Worm (Caenorhabditis elegans) whole organism, late embryonic: Measurements from ENCODE around the gene fbxb-46.

ENCODE experiments used
- C08G9.2 ChIP-seq: sonication (generic microtip); optimal IDR thresholded peaks from 2 replicates; lab custom pipeline; 2016; ENCODE audit warnings: mild to moderate bottlenecking, missing genetic modification characterization, moderate library complexity, missing compliant biosample characterization
- C38D4.7 ChIP-seq: fragments of 200-800 bp; sonication (Bioruptor generic); optimal IDR thresholded peaks from 2 replicates; lab custom pipeline; 2018; ENCODE audit warnings: mild to moderate bottlenecking, missing genetic modification characterization, moderate library complexity, missing compliant biosample characterization
- F13H6.1 ChIP-seq: sonication (generic microtip); optimal IDR thresholded peaks from 2 replicates; lab custom pipeline; 2016; ENCODE audit warnings: missing genetic modification characterization, missing compliant biosample characterization
- K09A11.1 ChIP-seq: sonication (generic microtip); optimal IDR thresholded peaks from 2 replicates; lab custom pipeline; 2017; ENCODE audit warnings: antibody characterized with exemption, mild to moderate bottlenecking, missing genetic modification characterization, missing compliant biosample characterization; ENCODE audit not compliant: insufficient read depth
- ahr-1 ChIP-seq: sonication (generic microtip); optimal IDR thresholded peaks from 2 replicates; lab custom pipeline; 2016; ENCODE audit warnings: missing genetic modification characterization, missing compliant biosample characterization
- ama-1 ChIP-seq: fragments of 150-350 bp; optimal IDR thresholded peaks from 2 replicates; lab custom pipeline; 2014
- ceh-18 ChIP-seq: sonication (generic microtip); optimal IDR thresholded peaks from 2 replicates; lab custom pipeline; 2016; ENCODE audit warnings: missing genetic modification characterization, missing compliant biosample characterization
- ceh-19 ChIP-seq: fragments of 200-800 bp; sonication (Bioruptor generic); optimal IDR thresholded peaks from 2 replicates; lab custom pipeline; 2018; ENCODE audit warnings: mild to moderate bottlenecking, missing genetic modification characterization, missing compliant biosample characterization
- ceh-2 ChIP-seq: sonication (generic microtip); optimal IDR thresholded peaks from 2 replicates; lab custom pipeline; 2016; ENCODE audit warnings: missing genotype, missing genetic modification characterization, missing compliant biosample characterization
- ceh-30 ChIP-seq: fragments of 150-350 bp; optimal IDR thresholded peaks from 2 replicates; lab custom pipeline; 2014; ENCODE audit warnings: missing biosample characterization, missing genetic modification characterization
- ceh-6 ChIP-seq: fragments of 200-800 bp; sonication (Bioruptor generic); optimal IDR thresholded peaks from 2 replicates; lab custom pipeline; 2018; ENCODE audit warnings: mild to moderate bottlenecking, missing genetic modification characterization, missing compliant biosample characterization
- ceh-9 ChIP-seq: sonication (generic microtip); optimal IDR thresholded peaks from 2 replicates; lab custom pipeline; 2016; ENCODE audit warnings: mild to moderate bottlenecking, missing genetic modification characterization, inconsistent platforms, missing compliant biosample characterization
- che-1 ChIP-seq: sonication (generic microtip); optimal IDR thresholded peaks from 2 replicates; lab custom pipeline; 2016; ENCODE audit warnings: mild to moderate bottlenecking, missing genetic modification characterization, missing compliant biosample characterization
- elt-2 ChIP-seq: sonication (generic microtip); optimal IDR thresholded peaks from 2 replicates; lab custom pipeline; 2016; ENCODE audit warnings: missing genetic modification reagents, missing genetic modification characterization, missing compliant biosample characterization
- elt-4 ChIP-seq: sonication (generic microtip); optimal IDR thresholded peaks from 2 replicates; lab custom pipeline; 2016; ENCODE audit warnings: missing genetic modification characterization, missing compliant biosample characterization
- ets-4 ChIP-seq: sonication (generic microtip); optimal IDR thresholded peaks from 2 replicates; lab custom pipeline; 2016; ENCODE audit warnings: missing genetic modification characterization, missing compliant biosample characterization
- fax-1 ChIP-seq: sonication (generic microtip); optimal IDR thresholded peaks from 2 replicates; lab custom pipeline; 2016; ENCODE audit warnings: missing genotype, missing genetic modification characterization, missing compliant biosample characterization
- gmeb-2 ChIP-seq: sonication (generic microtip); optimal IDR thresholded peaks from 2 replicates; lab custom pipeline; 2016; ENCODE audit warnings: missing genetic modification characterization, inconsistent platforms, missing compliant biosample characterization
- hlh-13 ChIP-seq: fragments of 200-800 bp; sonication (Bioruptor generic); optimal IDR thresholded peaks from 2 replicates; lab custom pipeline; 2018; ENCODE audit warnings: mild to moderate bottlenecking, missing genetic modification characterization, missing compliant biosample characterization
- hlh-30 ChIP-seq: sonication (generic microtip); optimal IDR thresholded peaks from 2 replicates; lab custom pipeline; 2017; ENCODE audit warnings: antibody characterized with exemption, missing genetic modification characterization, missing compliant biosample characterization; ENCODE audit not compliant: insufficient read depth
- hlh-6 ChIP-seq: sonication (generic microtip); optimal IDR thresholded peaks from 2 replicates; lab custom pipeline; 2016; ENCODE audit warnings: missing genotype, missing genetic modification characterization, missing compliant biosample characterization
- lim-6 ChIP-seq: sonication (generic microtip); optimal IDR thresholded peaks from 2 replicates; lab custom pipeline; 2016; ENCODE audit warnings: missing genetic modification characterization, missing compliant biosample characterization
- lin-11 ChIP-seq: fragments of 200-800 bp; sonication (Bioruptor generic); optimal IDR thresholded peaks from 2 replicates; lab custom pipeline; 2018; ENCODE audit warnings: mild to moderate bottlenecking, missing genetic modification characterization, missing compliant biosample characterization
- odd-2 ChIP-seq: sonication (generic microtip); optimal IDR thresholded peaks from 2 replicates; lab custom pipeline; 2017; ENCODE audit warnings: antibody characterized with exemption, mild to moderate bottlenecking, missing genetic modification characterization, missing compliant biosample characterization
- pag-3 ChIP-seq: sonication (generic microtip); optimal IDR thresholded peaks from 2 replicates; lab custom pipeline; 2016; ENCODE audit warnings: missing compliant biosample characterization, missing genetic modification characterization, borderline replicate concordance
- pha-2 ChIP-seq: sonication (generic microtip); optimal IDR thresholded peaks from 2 replicates; lab custom pipeline; 2017; ENCODE audit warnings: mild to moderate bottlenecking, missing genetic modification characterization, missing compliant biosample characterization
- pqm-1 ChIP-seq: sonication (generic microtip); optimal IDR thresholded peaks from 2 replicates; lab custom pipeline; 2016; ENCODE audit warnings: missing genetic modification characterization, missing compliant biosample characterization
- pros-1 ChIP-seq: fragments of 150-350 bp; optimal IDR thresholded peaks from 2 replicates; lab custom pipeline; 2014; ENCODE audit warnings: missing biosample characterization, missing genetic modification reagents, missing genetic modification characterization
- ref-2 ChIP-seq: sonication (generic microtip); optimal IDR thresholded peaks from 2 replicates; lab custom pipeline; 2016; ENCODE audit warnings: missing genetic modification characterization, missing compliant biosample characterization
- sox-2 ChIP-seq: fragments of 200-800 bp; sonication (Bioruptor generic); IDR thresholded peaks from 2 replicates; pipeline ENCODE4 v1.3.6; 2022; ENCODE audit warnings: missing genetic modification reagents, missing genetic modification characterization, missing compliant biosample characterization
- sox-4 ChIP-seq: sonication (generic microtip); optimal IDR thresholded peaks from 2 replicates; lab custom pipeline; 2017; ENCODE audit warnings: mild to moderate bottlenecking, missing genetic modification characterization, inconsistent platforms, missing compliant biosample characterization
- tbx-2 ChIP-seq: sonication (generic microtip); optimal IDR thresholded peaks from 2 replicates; lab custom pipeline; 2016; ENCODE audit warnings: missing genetic modification characterization, missing compliant biosample characterization
- tbx-7 ChIP-seq: sonication (generic microtip); optimal IDR thresholded peaks from 2 replicates; lab custom pipeline; 2016; ENCODE audit warnings: missing genotype, missing genetic modification characterization, missing compliant biosample characterization
- unc-3 ChIP-seq, 2 experiments: fragments of 200-800 bp in 1 of 2; sonication (Bioruptor generic) in 1 of 2; sonication (generic microtip) in 1 of 2; conservative IDR thresholded peaks in 1 of 2; optimal IDR thresholded peaks in 1 of 2; 2 replicates each; pipeline versions ENCODE4 v1.3.6 to Lab custom; 2016 to 2022; ENCODE audit warnings: missing compliant biosample characterization in 2 of 2, missing genetic modification characterization in 2 of 2, missing genetic modification reagents in 1 of 2
- unc-86 ChIP-seq: sonication (generic microtip); optimal IDR thresholded peaks from 2 replicates; lab custom pipeline; 2016; ENCODE audit warnings: missing genetic modification characterization, missing compliant biosample characterization
- ztf-16 ChIP-seq: sonication (generic microtip); optimal IDR thresholded peaks from 2 replicates; lab custom pipeline; 2017; ENCODE audit warnings: missing genetic modification characterization, missing compliant biosample characterization

fbxb-46 gene

DNA sequence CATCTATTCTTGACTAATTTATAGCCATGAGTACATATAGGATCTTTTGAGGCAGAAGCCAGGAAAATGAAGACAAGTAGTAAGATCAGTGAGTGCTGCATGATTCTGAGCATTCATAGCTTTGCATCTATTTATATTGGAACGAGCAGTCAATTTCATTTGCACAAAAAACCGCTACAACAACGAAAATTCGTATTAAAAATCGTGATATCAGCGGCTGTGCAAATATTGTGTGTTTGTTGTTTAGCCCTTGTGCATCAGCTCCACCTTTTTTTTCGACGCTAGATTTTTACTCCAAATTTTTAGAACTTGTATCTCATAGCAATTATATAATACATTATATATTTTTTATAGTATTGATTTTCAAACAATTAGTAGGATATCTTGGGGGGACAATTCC, 13.2 kb upstream of the fbxb-46 start, which contains the start of gene clec-21:
Gene clec-21, minus strand, starts transcription at position 101 of the 400 bp plus-strand sequence.
- no peak for TF ChIP-seq gmeb-2 (tag; lab: Kevin White, UChicago)
- TF ChIP-seq lim-6 = no peak
- TF ChIP-seq ceh-9 = no peak
- TF ChIP-seq sox-4 (tag; lab: Kevin White, UChicago) = no peak

DNA sequence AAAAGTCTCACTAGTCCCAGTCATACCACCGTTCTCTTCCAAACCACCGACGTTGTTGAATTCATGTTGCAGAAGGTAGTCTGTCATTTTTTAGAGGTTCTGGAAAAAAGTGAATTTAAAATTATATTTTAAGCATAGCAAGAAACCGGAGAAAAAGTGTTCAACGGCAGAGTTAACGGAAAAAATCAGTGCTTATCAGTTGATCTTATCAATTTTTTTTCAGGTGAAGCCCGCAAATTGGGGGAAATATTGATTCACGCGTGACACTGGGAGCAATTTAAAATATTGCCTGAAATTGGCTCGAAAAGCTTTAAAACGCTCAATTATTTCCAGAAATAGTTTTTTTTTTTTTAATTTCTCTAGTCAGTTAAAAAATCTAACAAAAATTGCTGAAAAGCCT, 9.0 kb upstream of the fbxb-46 start, which contains the start of gene math-38:
Gene math-38, minus strand, starts transcription at position 101 of the 400 bp plus-strand sequence.
- no peak for TF ChIP-seq ceh-18 (tag; lab: Kevin White, UChicago)
- TF ChIP-seq K09A11.1 (tag; lab: Kevin White, UChicago) = no peak
- TF ChIP-seq ama-1 (lab: Kevin White, UChicago) = no peak
- TF ChIP-seq elt-2 (tag; lab: Kevin White, UChicago) = no peak
- no peak for TF ChIP-seq pqm-1 (tag; lab: Kevin White, UChicago)
- TF ChIP-seq lin-11 (tag; lab: Kevin White, UChicago) = no peak
- no peak for TF ChIP-seq tbx-2 (tag; lab: Kevin White, UChicago)
- no peak for TF ChIP-seq pag-3 (tag; lab: Kevin White, UChicago)
- TF ChIP-seq ztf-16 (tag; lab: Kevin White, UChicago) = no peak
- TF ChIP-seq che-1 (tag; lab: Kevin White, UChicago) = no peak
- no peak for TF ChIP-seq odd-2 (tag; lab: Kevin White, UChicago)
- no peak for TF ChIP-seq tbx-7 (tag; lab: Kevin White, UChicago)
- no peak for TF ChIP-seq pros-1 (tag; lab: Kevin White, UChicago)
- no peak for TF ChIP-seq elt-4 (tag; lab: Kevin White, UChicago)
- TF ChIP-seq ahr-1 (tag; lab: Kevin White, UChicago) = no peak
- no peak for TF ChIP-seq fax-1 (tag; lab: Kevin White, UChicago)
- TF ChIP-seq ceh-19 = no peak
- TF ChIP-seq hlh-30 = no peak
- no peak for TF ChIP-seq ceh-30 (tag; lab: Kevin White, UChicago)

DNA sequence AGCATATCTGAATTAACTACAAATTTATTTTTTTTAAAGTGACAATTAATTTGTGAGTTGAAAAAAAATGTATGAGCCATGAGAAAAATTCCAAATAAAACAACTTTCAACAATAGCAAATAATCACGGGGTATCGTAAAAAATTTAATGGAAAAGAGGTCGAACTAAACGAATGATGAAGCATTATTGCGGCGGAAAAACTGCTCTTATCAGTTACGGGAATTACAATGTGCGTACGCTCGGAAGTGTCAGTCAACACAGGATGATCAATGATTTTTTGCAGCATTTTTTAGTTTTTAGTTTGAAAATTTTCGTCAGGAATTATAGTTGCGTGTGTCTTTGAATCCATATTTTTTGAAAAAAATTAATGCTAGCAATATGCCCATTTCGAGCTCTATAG, 5.8 kb upstream of the fbxb-46 start:
- no peak for TF ChIP-seq sox-2 (GFP tag; lab: Robert Waterston, UW)
- no peak for TF ChIP-seq fax-1 (tag; lab: Kevin White, UChicago)
- no peak for TF ChIP-seq pqm-1 (tag; lab: Kevin White, UChicago)
- TF ChIP-seq ceh-2 = no peak
- no peak for TF ChIP-seq C38D4.7 (GFP tag; lab: Kevin White, UChicago)
- TF ChIP-seq C08G9.2 (tag; lab: Kevin White, UChicago) = no peak
- TF ChIP-seq pha-2 (tag; lab: Kevin White, UChicago) = no peak
- no peak for TF ChIP-seq hlh-13 (GFP tag; lab: Kevin White, UChicago)
- TF ChIP-seq unc-3 (GFP tag; conservative IDR thresholded peaks at IDR 0.05; lab: Robert Waterston, UW) = no peak
- no peak for TF ChIP-seq unc-3 (tag; optimal IDR thresholded peaks at IDR 0.05; lab: Kevin White, UChicago)
- no peak for TF ChIP-seq che-1 (tag; lab: Kevin White, UChicago)
- TF ChIP-seq ceh-19 = no peak
- no peak for TF ChIP-seq F13H6.1 (tag; lab: Kevin White, UChicago)
- TF ChIP-seq unc-86 (tag; lab: Kevin White, UChicago) = no peak
- no peak for TF ChIP-seq ahr-1 (tag; lab: Kevin White, UChicago)
- no peak for TF ChIP-seq ceh-30 (tag; lab: Kevin White, UChicago)
- TF ChIP-seq hlh-6 (tag; lab: Kevin White, UChicago) = no peak
- no peak for TF ChIP-seq tbx-2 (tag; lab: Kevin White, UChicago)
- TF ChIP-seq ref-2 (tag; lab: Kevin White, UChicago) = no peak
- no peak for TF ChIP-seq K09A11.1 (tag; lab: Kevin White, UChicago)
- TF ChIP-seq ets-4 (tag; lab: Kevin White, UChicago) = no peak
- TF ChIP-seq, all 69 proteins: peak for 0

DNA sequence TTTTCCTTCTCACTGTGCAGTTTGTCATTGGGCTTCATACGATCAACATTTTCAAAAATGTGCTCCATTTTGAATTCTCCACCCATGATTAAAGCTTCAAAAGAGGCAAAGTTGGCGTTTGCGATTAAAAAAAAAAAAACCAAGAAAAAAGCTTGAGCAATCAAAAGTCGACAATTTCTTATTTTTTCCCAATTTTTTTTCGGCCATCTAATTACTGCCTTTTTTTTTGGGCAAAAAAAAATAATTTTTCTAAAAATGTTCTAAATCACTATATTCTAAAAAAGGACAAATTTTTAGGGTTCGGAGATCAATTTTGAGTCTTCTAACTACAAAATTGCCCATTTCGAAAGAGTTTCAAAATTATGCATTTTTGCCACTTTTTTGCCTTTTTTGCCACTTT, 5.1 kb upstream of the fbxb-46 start, which contains the start of gene K05F6.10:
Gene K05F6.10, minus strand, starts transcription at position 101 of the 400 bp plus-strand sequence.
- TF ChIP-seq ceh-6 (GFP tag; lab: Kevin White, UChicago) (no peak), K09A11.1 (tag; lab: Kevin White, UChicago) (no peak), pag-3 (tag; lab: Kevin White, UChicago) (no peak)
